Worm (Caenorhabditis elegans) whole organism, L3 larva: ENCODE results near the gene F42A6.2.

Source experiments
- ZK546.5 ChIP-seq: sonication (generic microtip); optimal IDR thresholded peaks from 2 replicates; lab custom pipeline; 2017; ENCODE audit warnings: missing biosample characterization, missing genetic modification characterization
- elt-3 ChIP-seq, 3 experiments: fragments of 150-350 bp in 1 of 3; sonication (generic microtip) in 2 of 3; optimal IDR thresholded peaks; 2 replicates in 2 of 3; 4 replicates in 1 of 3; lab custom pipeline; 2014 to 2017; ENCODE audit warnings: missing biosample characterization in 3 of 3, missing genetic modification characterization in 3 of 3
- fos-1 ChIP-seq: fragments of 150-350 bp; optimal IDR thresholded peaks from 2 replicates; lab custom pipeline; 2014; ENCODE audit warnings: missing biosample characterization, missing genetic modification characterization
- pqm-1 ChIP-seq: fragments of 150-350 bp; optimal IDR thresholded peaks from 2 replicates; lab custom pipeline; 2017; ENCODE audit warnings: missing biosample characterization, missing genetic modification characterization, inconsistent platforms
- snpc-4 ChIP-seq: fragments of 150-350 bp; optimal IDR thresholded peaks from 2 replicates; lab custom pipeline; 2014; ENCODE audit warnings: missing biosample characterization, missing genetic modification characterization

ce11 chrIV:3382338-3382907 is 41.2 kb downstream of the F42A6.2 start, which contains the start of gene B0546.3:
- TF ChIP-seq snpc-4 (tag; lab: Kevin White, UChicago): no peak
- TF ChIP-seq fos-1 (tag; lab: Kevin White, UChicago): no peak
- TF ChIP-seq ZK546.5 (tag; lab: Kevin White, UChicago): no peak
- no peak for TF ChIP-seq pqm-1 (tag; lab: Kevin White, UChicago)
- no peak for TF ChIP-seq elt-3 (tag; optimal IDR thresholded peaks at IDR 0.05; lab: Kevin White, UChicago)
